Worm (Caenorhabditis elegans): ENCODE results near the gene aps-1.

The aps-1 gene

DNA sequence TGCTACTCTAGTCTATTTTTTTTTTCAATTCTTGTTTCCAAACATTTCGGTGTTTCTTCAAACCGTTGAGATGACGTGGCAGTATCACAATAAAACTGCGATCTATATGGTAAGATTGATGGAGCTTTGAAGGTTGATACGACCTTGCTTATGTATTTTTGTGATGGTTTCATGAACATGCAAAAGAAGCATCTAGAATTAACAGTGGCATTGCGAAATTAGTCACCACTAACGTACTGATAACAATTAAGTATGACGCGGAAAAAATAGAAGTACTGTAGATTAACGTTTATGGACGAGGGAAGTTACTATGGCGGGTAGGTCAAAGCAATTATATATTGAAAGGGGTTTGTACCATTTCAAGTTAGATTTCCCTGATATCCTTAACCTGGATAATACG, 5.4 kb upstream of the aps-1 start:
- TF ChIP-seq duxl-1 (tag; optimal IDR thresholded peaks at IDR 0.05; ENCODE audit: poor library complexity) (no peak), zip-11 (GFP tag; IDR thresholded peaks at IDR 0.05) (no peak), lsy-2 (tag; optimal IDR thresholded peaks at IDR 0.05) (peak in 1 of 2 experiments; percentile 29), pqm-1 (tag; optimal IDR thresholded peaks at IDR 0.05) (peak; percentile 20), mes-2 (tag; optimal IDR thresholded peaks at IDR 0.05; ENCODE audit: poor library complexity, severe bottlenecking) (no peak), mep-1 (tag; optimal IDR thresholded peaks at IDR 0.05) (no peak), daf-8 (GFP tag; IDR thresholded peaks at IDR 0.05) (no peak), D1046.2 (GFP tag; IDR thresholded peaks at IDR 0.05) (no peak), hlh-30 (tag; optimal IDR thresholded peaks at IDR 0.05; ENCODE audit: insufficient read depth) (no peak), ceh-32 (tag; optimal IDR thresholded peaks at IDR 0.05; ENCODE audit: poor library complexity) (no peak), mdt-29 (GFP tag; IDR thresholded peaks at IDR 0.05) (peak; percentile 28; the same call in 1 of the 2 replicates), tra-1 (GFP tag; IDR thresholded peaks at IDR 0.05) (no peak), mdl-1 (tag; optimal IDR thresholded peaks at IDR 0.05) (no peak), nhr-42 (GFP tag; IDR thresholded peaks at IDR 0.05) (no peak), Y48G9A.11 (GFP tag; IDR thresholded peaks at IDR 0.05) (no peak), dve-1 (tag; optimal IDR thresholded peaks at IDR 0.05; ENCODE audit: insufficient read depth) (peak; percentile 19), nhr-237 (tag; optimal IDR thresholded peaks at IDR 0.05) (no peak), attf-4 (tag; optimal IDR thresholded peaks at IDR 0.05) (no peak), T20F7.1 (GFP tag; optimal IDR thresholded peaks at IDR 0.05) (peak; percentile 32), mxl-3 (GFP tag; optimal IDR thresholded peaks at IDR 0.05) (no peak), aha-1 (tag) (peak; percentile 83), ztf-7 (tag; optimal IDR thresholded peaks at IDR 0.05) (no peak), set-16 (GFP tag; IDR thresholded peaks at IDR 0.05) (no peak), ceh-44 (GFP tag; IDR thresholded peaks at IDR 0.05) (no peak), lim-7 (GFP tag; IDR thresholded peaks at IDR 0.05) (no peak), ces-1 (GFP tag; optimal IDR thresholded peaks at IDR 0.05) (no peak), dmd-6 (GFP tag; IDR thresholded peaks at IDR 0.05) (no peak), daf-19 (GFP tag; conservative IDR thresholded peaks at IDR 0.05) (no peak)

DNA sequence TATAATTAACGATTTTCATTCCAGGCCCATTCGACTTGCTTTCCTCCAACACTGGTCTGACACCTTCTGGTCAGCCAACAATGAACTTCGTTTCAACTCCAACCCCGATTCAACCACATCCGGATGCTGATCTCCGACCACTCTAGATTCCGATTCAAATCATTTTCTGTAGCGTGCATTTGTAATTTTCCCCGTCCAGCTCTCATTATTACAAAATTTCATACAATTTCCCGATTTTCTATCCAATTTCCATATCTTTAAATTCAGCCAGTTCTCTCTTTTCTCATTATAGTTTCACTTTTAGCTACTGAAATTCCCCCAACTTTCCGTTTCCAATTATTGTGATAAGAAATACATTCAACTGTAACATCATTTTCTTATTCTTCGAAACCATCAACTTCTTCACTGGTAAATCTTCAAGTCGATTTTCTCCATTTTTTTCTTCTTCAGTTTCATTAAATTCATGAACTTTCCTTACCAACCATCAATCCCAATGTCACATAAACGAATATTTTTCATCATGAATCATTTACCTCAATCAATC, 2.2 kb upstream of the aps-1 start:
- TF ChIP-seq zfp-2 (tag; optimal IDR thresholded peaks at IDR 0.05) (no peak), lir-3 (tag; optimal IDR thresholded peaks at IDR 0.05) (no peak), arid-1 (GFP tag; conservative IDR thresholded peaks at IDR 0.05) (peak; percentile 9; the same call in 1 of the 2 replicates), egl-43 (GFP tag; IDR thresholded peaks at IDR 0.05) (peak; percentile 22; the same call in 1 of the 2 replicates), mep-1 (tag; optimal IDR thresholded peaks at IDR 0.05) (peak; percentile 40), php-3 (GFP tag; IDR thresholded peaks at IDR 0.05) (no peak), lin-38 (GFP tag; IDR thresholded peaks at IDR 0.05) (peak; percentile 44), pha-4 (GFP tag; IDR thresholded peaks at IDR 0.05) (peak; percentile 9; the same call in 1 of the 2 replicates), pha-4 (tag; optimal IDR thresholded peaks at IDR 0.05) (no peak), F49E8.2 (tag; optimal IDR thresholded peaks at IDR 0.05; ENCODE audit: borderline replicate concordance) (peak; percentile 31), snpc-1.2 (GFP tag; IDR thresholded peaks at IDR 0.05) (peak; percentile 46; the same call in 1 of the 2 replicates)

DNA sequence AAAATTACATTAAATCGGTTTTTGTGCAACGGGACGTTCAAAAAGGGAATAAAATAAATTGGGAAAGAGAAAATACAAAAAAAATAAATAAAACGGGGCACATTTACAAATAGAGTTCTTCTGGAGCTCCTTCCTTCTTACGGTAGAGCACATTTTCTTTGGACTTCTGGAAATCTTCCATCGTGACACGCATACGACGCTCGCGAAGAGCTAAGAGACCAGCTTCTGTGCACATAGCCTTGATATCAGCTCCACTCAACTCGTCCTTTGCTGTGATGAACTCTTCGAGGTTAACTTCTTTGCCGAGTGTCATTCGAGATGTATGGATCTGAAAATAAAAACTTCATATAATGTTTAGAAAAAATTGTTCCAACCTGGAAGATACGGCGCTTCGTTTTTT, 1.7 kb upstream of the aps-1 start:
- TF ChIP-seq attf-4 (tag; optimal IDR thresholded peaks at IDR 0.05) (no peak), vab-7 (GFP tag; IDR thresholded peaks at IDR 0.05) (no peak), Y75B8A.6 (GFP tag; IDR thresholded peaks at IDR 0.05) (no peak), aha-1 (tag) (peak; percentile 15), hlh-11 (tag; optimal IDR thresholded peaks at IDR 0.05) (peak; percentile 3), jun-1 (tag; optimal IDR thresholded peaks at IDR 0.05) (peak; percentile 59), lin-1 (GFP tag; IDR thresholded peaks at IDR 0.05) (no peak), T20F7.1 (GFP tag; optimal IDR thresholded peaks at IDR 0.05) (peak; percentile 48), mes-2 (tag; optimal IDR thresholded peaks at IDR 0.05; ENCODE audit: poor library complexity, severe bottlenecking) (no peak), F26F4.8 (GFP tag; conservative IDR thresholded peaks at IDR 0.05) (no peak), unc-130 (GFP tag; optimal IDR thresholded peaks at IDR 0.05) (no peak), saeg-2 (GFP tag; IDR thresholded peaks at IDR 0.05) (no peak), lin-15B (tag; optimal IDR thresholded peaks at IDR 0.05) (no peak), F49E8.2 (tag; optimal IDR thresholded peaks at IDR 0.05; ENCODE audit: borderline replicate concordance) (no peak), lin-38 (GFP tag; IDR thresholded peaks at IDR 0.05) (no peak), daf-19 (GFP tag; conservative IDR thresholded peaks at IDR 0.05) (no peak)

Measured in whole organism, L4 larva.